Worm (Caenorhabditis elegans) whole organism, L3 larva: ENCODE results near the gene irg-1.

Source experiments
- aly-2 ChIP-seq: fragments of 150-350 bp; optimal IDR thresholded peaks from 2 replicates; lab custom pipeline; 2014; ENCODE audit warnings: missing biosample characterization, missing genetic modification characterization
- ama-1 ChIP-seq: fragments of 150-350 bp; optimal IDR thresholded peaks from 2 replicates; lab custom pipeline; 2018
- ceh-16 ChIP-seq: sonication (generic microtip); optimal IDR thresholded peaks from 2 replicates; lab custom pipeline; 2017; ENCODE audit warnings: missing biosample characterization, missing genetic modification characterization
- egl-27 ChIP-seq: sonication (generic microtip); optimal IDR thresholded peaks from 4 replicates; lab custom pipeline; 2017; ENCODE audit warnings: missing biosample characterization, missing genetic modification reagents, missing genetic modification characterization
- fkh-10 ChIP-seq: sonication (generic microtip); optimal IDR thresholded peaks from 2 replicates; lab custom pipeline; 2017; ENCODE audit warnings: missing biosample characterization, missing genetic modification reagents, missing genetic modification characterization
- nhr-11 ChIP-seq: fragments of 150-350 bp; optimal IDR thresholded peaks from 2 replicates; lab custom pipeline; 2014; ENCODE audit warnings: missing biosample characterization, missing genetic modification characterization
- nhr-237 ChIP-seq: fragments of 150-350 bp; optimal IDR thresholded peaks from 2 replicates; lab custom pipeline; 2014; ENCODE audit warnings: missing biosample characterization, missing genetic modification characterization
- nhr-25 ChIP-seq: sonication (generic microtip); optimal IDR thresholded peaks from 2 replicates; lab custom pipeline; 2017; ENCODE audit warnings: missing biosample characterization, missing genetic modification characterization
- pha-4 ChIP-seq: fragments of 150-350 bp; optimal IDR thresholded peaks from 2 replicates; lab custom pipeline; 2014; ENCODE audit warnings: missing biosample characterization, missing genetic modification reagents, missing genetic modification characterization
- skn-1 ChIP-seq: fragments of 150-350 bp; optimal IDR thresholded peaks from 2 replicates; lab custom pipeline; 2014; ENCODE audit warnings: missing biosample characterization, missing genetic modification characterization

- TF ChIP-seq nhr-11 (tag; lab: Kevin White, UChicago), result no peak
- TF ChIP-seq fkh-10 (GFP tag; lab: Kevin White, UChicago), result no peak
- TF ChIP-seq egl-27 (tag; lab: Kevin White, UChicago), result no peak
- no peak for TF ChIP-seq pha-4 (tag; lab: Kevin White, UChicago)
- no peak for TF ChIP-seq aly-2
- no peak for TF ChIP-seq ama-1 (lab: Kevin White, UChicago)
- no peak for TF ChIP-seq nhr-25 (tag; lab: Kevin White, UChicago)
- no peak for TF ChIP-seq nhr-237 (tag; lab: Kevin White, UChicago)
- no peak for TF ChIP-seq skn-1 (tag; lab: Kevin White, UChicago)
- TF ChIP-seq ceh-16, result no peak
Observed at ce11 chrV:3541117-3541516, 17.7 kb downstream of the irg-1 start, which contains the start of gene srbc-67.
